Worm (Caenorhabditis elegans) whole organism, L2 larva: ENCODE data around the gene sru-40.

ENCODE experiments used
- ama-1 ChIP-seq: fragments of 150-350 bp; optimal IDR thresholded peaks from 2 replicates; lab custom pipeline; 2018; ENCODE audit warnings: inconsistent platforms
- mab-5 ChIP-seq: fragments of 150-350 bp; optimal IDR thresholded peaks from 2 replicates; lab custom pipeline; 2014; ENCODE audit warnings: missing biosample characterization, missing genetic modification characterization
- mdl-1 ChIP-seq, 2 experiments: fragments of 150-350 bp in 1 of 2; sonication (generic microtip) in 1 of 2; optimal IDR thresholded peaks; 2 replicates each; lab custom pipeline; 2017; ENCODE audit warnings: missing biosample characterization in 2 of 2, missing genetic modification characterization in 2 of 2
- nhr-12 ChIP-seq: fragments of 150-350 bp; optimal IDR thresholded peaks from 2 replicates; lab custom pipeline; 2014; ENCODE audit warnings: missing biosample characterization, missing genetic modification characterization
- nhr-25 ChIP-seq: fragments of 150-350 bp; sonication (generic microtip); optimal IDR thresholded peaks from 3 replicates; lab custom pipeline; 2014; ENCODE audit warnings: missing biosample characterization, missing genetic modification characterization
- peb-1 ChIP-seq: fragments of 150-350 bp; optimal IDR thresholded peaks from 2 replicates; lab custom pipeline; 2014; ENCODE audit warnings: missing biosample characterization, missing genetic modification characterization
- snpc-4 ChIP-seq: fragments of 150-350 bp; optimal IDR thresholded peaks from 2 replicates; lab custom pipeline; 2014; ENCODE audit warnings: missing biosample characterization, missing genetic modification characterization
- zag-1 ChIP-seq: fragments of 150-350 bp; optimal IDR thresholded peaks from 2 replicates; lab custom pipeline; 2014; ENCODE audit warnings: missing biosample characterization, missing genetic modification characterization

- TF ChIP-seq peb-1 (tag; lab: Kevin White, UChicago) (no peak), nhr-25 (tag; lab: Kevin White, UChicago) (no peak), mab-5 (tag; lab: Kevin White, UChicago) (no peak), nhr-12 (no peak), ama-1 (lab: Kevin White, UChicago) (no peak), snpc-4 (tag; lab: Kevin White, UChicago) (no peak), mdl-1 (tag; optimal IDR thresholded peaks at IDR 0.05; lab: Kevin White, UChicago) (no peak), zag-1 (tag; lab: Kevin White, UChicago) (no peak)
Observed at ce11 chrV:9816390-9816789, 17.4 kb downstream of the sru-40 start, which contains the start of gene sru-31.
